Worm (Caenorhabditis elegans) whole organism, late embryonic: ENCODE data around the gene C15C8.7.

ENCODE experiments used
- C38D4.7 ChIP-seq: fragments of 200-800 bp; sonication (Bioruptor generic); optimal IDR thresholded peaks from 2 replicates; lab custom pipeline; 2018; ENCODE audit warnings: mild to moderate bottlenecking, missing genetic modification characterization, moderate library complexity, missing compliant biosample characterization
- T23F11.4 ChIP-seq: fragments of 200-800 bp; sonication (Bioruptor generic); optimal IDR thresholded peaks from 2 replicates; lab custom pipeline; 2018; ENCODE audit warnings: mild to moderate bottlenecking, missing genetic modification characterization, missing compliant biosample characterization
- Y22D7AL.16 ChIP-seq: sonication (generic microtip); optimal IDR thresholded peaks from 2 replicates; lab custom pipeline; 2016; ENCODE audit warnings: missing genetic modification characterization, missing compliant biosample characterization
- ceh-14 ChIP-seq: sonication (generic microtip); optimal IDR thresholded peaks from 2 replicates; lab custom pipeline; 2016; ENCODE audit warnings: missing genotype, missing genetic modification characterization, missing compliant biosample characterization
- ceh-18 ChIP-seq: sonication (generic microtip); optimal IDR thresholded peaks from 2 replicates; lab custom pipeline; 2016; ENCODE audit warnings: missing genetic modification characterization, missing compliant biosample characterization
- ceh-19 ChIP-seq: fragments of 200-800 bp; sonication (Bioruptor generic); optimal IDR thresholded peaks from 2 replicates; lab custom pipeline; 2018; ENCODE audit warnings: mild to moderate bottlenecking, missing genetic modification characterization, missing compliant biosample characterization
- ceh-22 ChIP-seq: sonication (generic microtip); optimal IDR thresholded peaks from 2 replicates; lab custom pipeline; 2017; ENCODE audit warnings: missing biosample characterization, missing genetic modification characterization
- ceh-30 ChIP-seq: fragments of 150-350 bp; optimal IDR thresholded peaks from 2 replicates; lab custom pipeline; 2014; ENCODE audit warnings: missing biosample characterization, missing genetic modification characterization
- ceh-34 ChIP-seq: sonication (generic microtip); optimal IDR thresholded peaks from 2 replicates; lab custom pipeline; 2016; ENCODE audit warnings: mild to moderate bottlenecking, missing genetic modification characterization, missing compliant biosample characterization
- ceh-45 ChIP-seq: fragments of 200-800 bp; sonication (Bioruptor generic); IDR thresholded peaks from 2 replicates; pipeline ENCODE4 v1.3.6; 2022; ENCODE audit warnings: missing genetic modification reagents, missing genetic modification characterization, missing compliant biosample characterization
- ceh-48 ChIP-seq: sonication (generic microtip); optimal IDR thresholded peaks from 2 replicates; lab custom pipeline; 2016; ENCODE audit warnings: missing genetic modification characterization, inconsistent platforms, missing compliant biosample characterization
- ceh-6 ChIP-seq: fragments of 200-800 bp; sonication (Bioruptor generic); optimal IDR thresholded peaks from 2 replicates; lab custom pipeline; 2018; ENCODE audit warnings: mild to moderate bottlenecking, missing genetic modification characterization, missing compliant biosample characterization
- ceh-9 ChIP-seq: sonication (generic microtip); optimal IDR thresholded peaks from 2 replicates; lab custom pipeline; 2016; ENCODE audit warnings: mild to moderate bottlenecking, missing genetic modification characterization, inconsistent platforms, missing compliant biosample characterization
- che-1 ChIP-seq: sonication (generic microtip); optimal IDR thresholded peaks from 2 replicates; lab custom pipeline; 2016; ENCODE audit warnings: mild to moderate bottlenecking, missing genetic modification characterization, missing compliant biosample characterization
- dve-1 ChIP-seq: sonication (generic microtip); optimal IDR thresholded peaks from 2 replicates; lab custom pipeline; 2017; ENCODE audit warnings: antibody characterized with exemption, mild to moderate bottlenecking, missing genetic modification characterization, missing compliant biosample characterization
- fax-1 ChIP-seq: sonication (generic microtip); optimal IDR thresholded peaks from 2 replicates; lab custom pipeline; 2016; ENCODE audit warnings: missing genotype, missing genetic modification characterization, missing compliant biosample characterization
- hlh-30 ChIP-seq: sonication (generic microtip); optimal IDR thresholded peaks from 2 replicates; lab custom pipeline; 2017; ENCODE audit warnings: antibody characterized with exemption, missing genetic modification characterization, missing compliant biosample characterization; ENCODE audit not compliant: insufficient read depth
- lin-11 ChIP-seq: fragments of 200-800 bp; sonication (Bioruptor generic); optimal IDR thresholded peaks from 2 replicates; lab custom pipeline; 2018; ENCODE audit warnings: mild to moderate bottlenecking, missing genetic modification characterization, missing compliant biosample characterization
- madf-2 ChIP-seq: sonication (generic microtip); optimal IDR thresholded peaks from 2 replicates; lab custom pipeline; 2017; ENCODE audit warnings: missing genetic modification characterization, missing compliant biosample characterization
- mec-3 ChIP-seq: sonication (generic microtip); optimal IDR thresholded peaks from 2 replicates; lab custom pipeline; 2016; ENCODE audit warnings: borderline replicate concordance, missing genetic modification characterization, missing compliant biosample characterization
- nhr-232 ChIP-seq: sonication (generic microtip); optimal IDR thresholded peaks from 2 replicates; lab custom pipeline; 2016; ENCODE audit warnings: missing genetic modification characterization, missing compliant biosample characterization
- npax-4 ChIP-seq: sonication (generic microtip); optimal IDR thresholded peaks from 2 replicates; lab custom pipeline; 2016; ENCODE audit warnings: missing genetic modification characterization, missing compliant biosample characterization
- odd-2 ChIP-seq: sonication (generic microtip); optimal IDR thresholded peaks from 2 replicates; lab custom pipeline; 2017; ENCODE audit warnings: antibody characterized with exemption, mild to moderate bottlenecking, missing genetic modification characterization, missing compliant biosample characterization
- pag-3 ChIP-seq: sonication (generic microtip); optimal IDR thresholded peaks from 2 replicates; lab custom pipeline; 2016; ENCODE audit warnings: missing compliant biosample characterization, missing genetic modification characterization, borderline replicate concordance
- pha-2 ChIP-seq: sonication (generic microtip); optimal IDR thresholded peaks from 2 replicates; lab custom pipeline; 2017; ENCODE audit warnings: mild to moderate bottlenecking, missing genetic modification characterization, missing compliant biosample characterization
- pros-1 ChIP-seq: fragments of 150-350 bp; optimal IDR thresholded peaks from 2 replicates; lab custom pipeline; 2014; ENCODE audit warnings: missing biosample characterization, missing genetic modification reagents, missing genetic modification characterization
- ref-2 ChIP-seq: sonication (generic microtip); optimal IDR thresholded peaks from 2 replicates; lab custom pipeline; 2016; ENCODE audit warnings: missing genetic modification characterization, missing compliant biosample characterization
- sdc-2 ChIP-seq: sonication (generic microtip); optimal IDR thresholded peaks from 2 replicates; lab custom pipeline; 2016; ENCODE audit warnings: missing genotype, missing genetic modification characterization, missing compliant biosample characterization
- sox-4 ChIP-seq: sonication (generic microtip); optimal IDR thresholded peaks from 2 replicates; lab custom pipeline; 2017; ENCODE audit warnings: mild to moderate bottlenecking, missing genetic modification characterization, inconsistent platforms, missing compliant biosample characterization
- tbx-2 ChIP-seq: sonication (generic microtip); optimal IDR thresholded peaks from 2 replicates; lab custom pipeline; 2016; ENCODE audit warnings: missing genetic modification characterization, missing compliant biosample characterization
- tbx-7 ChIP-seq: sonication (generic microtip); optimal IDR thresholded peaks from 2 replicates; lab custom pipeline; 2016; ENCODE audit warnings: missing genotype, missing genetic modification characterization, missing compliant biosample characterization
- ttx-3 ChIP-seq: sonication (generic microtip); optimal IDR thresholded peaks from 2 replicates; lab custom pipeline; 2016; ENCODE audit warnings: missing genetic modification reagents, missing genetic modification characterization, missing compliant biosample characterization
- unc-55 ChIP-seq: sonication (generic microtip); optimal IDR thresholded peaks from 2 replicates; lab custom pipeline; 2017; ENCODE audit warnings: missing biosample characterization, missing genetic modification reagents, missing genetic modification characterization
- zip-5 ChIP-seq: sonication (generic microtip); optimal IDR thresholded peaks from 2 replicates; lab custom pipeline; 2016; ENCODE audit warnings: missing genetic modification characterization, missing compliant biosample characterization
- ztf-16 ChIP-seq: sonication (generic microtip); optimal IDR thresholded peaks from 2 replicates; lab custom pipeline; 2017; ENCODE audit warnings: missing genetic modification characterization, missing compliant biosample characterization

C15C8.7 gene

ce11 chrV:12747431-12747830, 2.6 kb upstream of the C15C8.7 start, which contains the start of gene C15C8.4:
TSS of gene C15C8.4 (minus strand) at chrV:12747463.
- TF ChIP-seq nhr-232 (tag; lab: Kevin White, UChicago) = no peak
- no peak for TF ChIP-seq tbx-7 (tag; lab: Kevin White, UChicago)
- no peak for TF ChIP-seq odd-2 (tag; lab: Kevin White, UChicago)
- TF ChIP-seq zip-5 (tag; lab: Kevin White, UChicago) = no peak
- no peak for TF ChIP-seq ceh-34 (tag; lab: Kevin White, UChicago)
- no peak for TF ChIP-seq hlh-30
- TF ChIP-seq ceh-45 (GFP tag; lab: Robert Waterston, UW) = no peak
- no peak for TF ChIP-seq ceh-30 (tag; lab: Kevin White, UChicago)
- TF ChIP-seq Y22D7AL.16 = no peak
- no peak for TF ChIP-seq ceh-19 (GFP tag; lab: Kevin White, UChicago)
- TF ChIP-seq sdc-2 (tag; lab: Kevin White, UChicago) = no peak
- no peak for TF ChIP-seq ttx-3 (tag; lab: Kevin White, UChicago)
- TF ChIP-seq unc-55 = no peak
- TF ChIP-seq ceh-48 (tag; lab: Kevin White, UChicago) = no peak
- no peak for TF ChIP-seq dve-1 (tag; lab: Kevin White, UChicago)
- TF ChIP-seq ref-2 (tag; lab: Kevin White, UChicago) = no peak
- TF ChIP-seq mec-3 = no peak
- no peak for TF ChIP-seq ceh-9 (tag; lab: Kevin White, UChicago)
- TF ChIP-seq ceh-18 = no peak
- no peak for TF ChIP-seq ceh-22 (tag; lab: Kevin White, UChicago)

DNA sequence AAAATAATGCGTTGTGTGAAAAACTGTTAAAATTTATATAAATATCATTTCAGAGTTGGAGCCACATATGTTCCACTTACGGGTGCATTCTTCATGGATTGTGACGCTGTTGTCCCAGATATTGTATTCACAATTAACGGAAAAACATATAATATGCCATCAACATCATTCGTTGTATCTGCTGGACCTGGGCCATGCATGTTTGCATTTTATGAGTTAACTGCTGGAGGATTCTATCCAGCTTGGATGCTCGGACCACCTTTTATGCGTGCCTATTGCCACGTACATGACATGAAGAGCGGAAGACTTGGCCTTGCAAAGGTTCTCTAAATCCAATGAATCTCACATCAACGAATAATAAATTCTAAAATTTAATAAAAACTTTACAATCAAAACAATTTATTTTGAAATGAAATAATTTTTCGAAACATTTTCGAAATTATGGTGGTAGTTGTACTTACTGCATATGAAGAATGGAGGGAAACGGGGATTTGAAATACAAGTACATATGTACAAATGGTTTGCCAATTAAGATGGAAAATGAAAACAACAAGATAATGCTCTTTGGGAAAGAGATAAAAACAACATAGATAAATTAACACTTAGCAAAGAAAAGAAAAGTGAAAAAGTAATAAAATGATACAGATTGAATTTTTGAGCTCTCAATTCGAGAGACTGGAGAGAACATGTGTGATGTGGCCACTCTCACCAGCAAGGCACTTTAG, 910 bp downstream of the C15C8.7 start:
- no peak for TF ChIP-seq ceh-18
- TF ChIP-seq ref-2 (tag; lab: Kevin White, UChicago) = no peak

ce11 chrV:12741684-12742083, 3.2 kb downstream of the C15C8.7 start, which contains the start of gene hrg-7:
TSS of gene hrg-7 (plus strand) at chrV:12742041.
- TF ChIP-seq pros-1 (tag; lab: Kevin White, UChicago) (no peak), ceh-6 (GFP tag; lab: Kevin White, UChicago) (no peak), pha-2 (tag; lab: Kevin White, UChicago) (no peak), pag-3 (tag; lab: Kevin White, UChicago) (no peak), T23F11.4 (GFP tag; lab: Kevin White, UChicago) (no peak), ceh-19 (GFP tag; lab: Kevin White, UChicago) (no peak), nhr-232 (tag; lab: Kevin White, UChicago) (no peak), madf-2 (tag; lab: Kevin White, UChicago) (no peak), lin-11 (no peak), ceh-18 (no peak), mec-3 (no peak), che-1 (tag; lab: Kevin White, UChicago) (no peak), fax-1 (tag; lab: Kevin White, UChicago) (no peak), tbx-2 (tag; lab: Kevin White, UChicago) (no peak), npax-4 (tag; lab: Kevin White, UChicago) (no peak), dve-1 (tag; lab: Kevin White, UChicago) (no peak), sox-4 (tag; lab: Kevin White, UChicago) (no peak), ztf-16 (tag; lab: Kevin White, UChicago) (no peak), C38D4.7 (GFP tag; lab: Kevin White, UChicago) (no peak), ceh-14 (no peak)

DNA sequence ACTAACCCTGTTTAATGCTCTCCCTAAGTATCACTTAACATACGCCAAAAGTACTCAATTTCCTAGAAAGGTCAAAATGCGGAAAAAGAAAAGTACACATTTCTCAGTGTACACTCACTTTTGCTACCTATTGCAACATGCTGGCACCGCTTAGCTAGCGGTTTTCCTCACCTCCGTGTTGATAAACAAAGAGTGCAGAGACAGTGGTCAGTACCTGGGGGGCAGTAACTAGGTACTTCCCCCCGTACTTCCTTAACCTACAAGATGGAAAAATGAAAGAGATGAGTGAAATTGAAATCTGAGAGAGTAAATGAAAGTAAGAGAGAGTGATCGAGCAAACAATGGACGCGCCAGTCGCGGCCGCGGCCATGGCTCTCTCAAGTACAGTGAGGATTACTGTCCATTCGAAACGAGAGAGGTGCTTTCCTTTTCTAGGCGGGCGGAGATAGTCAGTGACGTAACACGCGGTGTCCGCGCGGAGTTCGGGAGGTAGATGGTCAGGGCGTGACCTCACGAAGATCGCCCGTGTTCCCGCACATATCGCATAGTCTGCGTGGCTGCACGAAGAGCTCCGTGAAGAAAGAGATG, 8.6 kb downstream of the C15C8.7 start, which contains the start of gene cky-1:
cky-1 (plus strand) TSS at position 538 of the 588 bp plus-strand sequence.
- TF ChIP-seq ceh-18 (no peak), tbx-2 (tag; lab: Kevin White, UChicago) (peak; percentile 35)
